Worm (Caenorhabditis elegans): ENCODE results near the gene nhr-264.

DNA sequence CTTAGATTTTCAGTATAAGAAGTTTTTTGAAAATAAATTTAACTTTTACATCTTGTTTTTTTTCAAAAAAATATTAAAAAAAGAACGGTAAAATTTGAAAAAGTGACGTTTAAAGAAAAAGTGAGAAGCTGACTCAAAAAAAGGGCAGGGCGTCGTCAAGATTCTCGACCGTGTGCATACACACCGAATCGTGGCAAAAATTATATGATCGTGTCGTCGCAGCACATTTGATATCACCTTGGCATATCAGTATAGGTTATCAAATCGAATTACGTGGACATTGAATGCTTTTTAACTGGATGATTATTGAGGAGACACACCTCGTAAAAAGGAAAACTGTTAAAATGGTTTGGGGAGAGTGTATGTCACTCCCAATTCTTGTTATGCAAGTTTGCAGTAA is 39.3 kb upstream of the nhr-264 start:
- TF ChIP-seq snpc-4 (tag; optimal IDR thresholded peaks at IDR 0.05) (no peak), egl-27 (tag; optimal IDR thresholded peaks at IDR 0.05) (no peak), ZK546.5 (tag; optimal IDR thresholded peaks at IDR 0.05) (no peak), nhr-6 (tag; optimal IDR thresholded peaks at IDR 0.05) (no peak), skn-1 (tag; optimal IDR thresholded peaks at IDR 0.05) (no peak), nhr-10 (tag; optimal IDR thresholded peaks at IDR 0.05) (no peak)

Data from whole organism, L2 larva.